Fruit fly (Drosophila melanogaster): ENCODE results near the gene mRpL12.

dm6 chr3L:8981495-8981894, 24.9 kb downstream of the mRpL12 start, which contains the start of gene CG13314:
- no peak for TF ChIP-seq CG8478 (optimal IDR thresholded peaks at IDR 0.05)
- TF ChIP-seq pan (optimal IDR thresholded peaks at IDR 0.05): no peak
- TF ChIP-seq EcR (GFP tag; optimal IDR thresholded peaks at IDR 0.05): no peak
- no peak for TF ChIP-seq psq (optimal IDR thresholded peaks at IDR 0.05)
- TF ChIP-seq Dll (optimal IDR thresholded peaks at IDR 0.05): no peak
- no peak for TF ChIP-seq usp (GFP tag; optimal IDR thresholded peaks at IDR 0.05)
